Worm (Caenorhabditis elegans) whole organism, young adult: ENCODE data around the gene thoc-1.

Source experiments
- cebp-2 ChIP-seq: fragments of 200-800 bp; sonication (Bioruptor generic); IDR thresholded peaks from 2 replicates; pipeline ENCODE4 v1.3.6; 2022; ENCODE audit warnings: missing genetic modification characterization, missing compliant biosample characterization
- egrh-3 ChIP-seq: fragments of 200-800 bp; sonication (Bioruptor generic); IDR thresholded peaks from 2 replicates; pipeline ENCODE4 v1.3.6; 2022; ENCODE audit warnings: missing genetic modification reagents, missing genetic modification characterization, missing compliant biosample characterization
- snpc-4 ChIP-seq, 5 experiments: fragments of 150-350 bp in 1 of 5; sonication (generic microtip) in 4 of 5; optimal IDR thresholded peaks; 2 replicates each; lab custom pipeline; 2014 to 2018; ENCODE audit warnings: missing genetic modification characterization in 5 of 5, missing biosample characterization in 3 of 5, antibody characterized with exemption in 2 of 5, mild to moderate bottlenecking in 2 of 5, missing compliant biosample characterization in 2 of 5, missing genotype in 2 of 5, moderate library complexity in 2 of 5, missing genetic modification reagents in 1 of 5

ce11 chrII:754971-755370 is 53.1 kb downstream of the thoc-1 start:
- TF ChIP-seq snpc-4 (GFP tag; optimal IDR thresholded peaks at IDR 0.05; lab: Kevin White, UChicago) (no peak), snpc-4 (tag; optimal IDR thresholded peaks at IDR 0.05; lab: Kevin White, UChicago) (no peak), egrh-3 (GFP tag; lab: Robert Waterston, UW) (no peak), cebp-2 (0 out of 2 replicates have a peak, but pooled peaks have one; percentile 10)
